Fruit fly (Drosophila melanogaster): Measurements from ENCODE around the gene LManI.

LManI gene

dm6 chr2L:10408122-10408576 lies 48.9 kb downstream of the LManI start, which contains the start of the genes Ip259 and RpS27A (continued):
- peak; percentile 74 for TF ChIP-seq sens (GFP tag)
- peak; percentile 61; the same call in 1 of the 2 replicates for TF ChIP-seq CG32767 (GFP tag; IDR thresholded peaks at IDR 0.05)
- peak; percentile 79 for TF ChIP-seq mirr (GFP tag; optimal IDR thresholded peaks at IDR 0.05)
- TF ChIP-seq CG34376 (GFP tag; optimal IDR thresholded peaks at IDR 0.05): peak; percentile 90
- TF ChIP-seq emc (GFP tag; optimal IDR thresholded peaks at IDR 0.05): peak; percentile 74
- peak in 1 of 2 experiments; percentile 62 for TF ChIP-seq insv (GFP tag; optimal IDR thresholded peaks at IDR 0.05)
- TF ChIP-seq Jarid2 (GFP tag; optimal IDR thresholded peaks at IDR 0.05): no peak
- no peak for TF ChIP-seq jumu (GFP tag; optimal IDR thresholded peaks at IDR 0.05)
- peak; percentile 75 for TF ChIP-seq CG17359 (tag; optimal IDR thresholded peaks at IDR 0.05)
- TF ChIP-seq kni (GFP tag; optimal IDR thresholded peaks at IDR 0.05): no peak
- TF ChIP-seq CG2712 (tag; optimal IDR thresholded peaks at IDR 0.05): peak; percentile 79
- no peak for TF ChIP-seq lab (GFP tag; optimal IDR thresholded peaks at IDR 0.05)
- peak; percentile 71 for TF ChIP-seq PHDP (tag; optimal IDR thresholded peaks at IDR 0.05)
- TF ChIP-seq psq (GFP tag; optimal IDR thresholded peaks at IDR 0.05): peak; percentile 27
- peak; percentile 74 for TF ChIP-seq Lhr (GFP tag; optimal IDR thresholded peaks at IDR 0.05)
- TF ChIP-seq fu2 (GFP tag; optimal IDR thresholded peaks at IDR 0.05): peak; percentile 69
- TF ChIP-seq slp2 (GFP tag; optimal IDR thresholded peaks at IDR 0.05): peak; percentile 83
- peak; percentile 67 for TF ChIP-seq CG11398 (GFP tag; optimal IDR thresholded peaks at IDR 0.05)
- no peak for TF ChIP-seq grn (GFP tag; optimal IDR thresholded peaks at IDR 0.05)
- TF ChIP-seq klu (GFP tag; IDR thresholded peaks at IDR 0.05): no peak
- peak; percentile 30 to 82 for TF ChIP-seq dpn (GFP tag; optimal IDR thresholded peaks at IDR 0.05)
- peak; percentile 21 for TF ChIP-seq salm (tag; optimal IDR thresholded peaks at IDR 0.05)
- TF ChIP-seq CG9437 (GFP tag; optimal IDR thresholded peaks at IDR 0.05): peak; percentile 74
- no peak for TF ChIP-seq CG10462 (GFP tag; optimal IDR thresholded peaks at IDR 0.05)
- peak; percentile 69; the same call in 1 of the 2 replicates for TF ChIP-seq bowl (GFP tag; IDR thresholded peaks at IDR 0.05)
- peak; percentile 65; the same call in 1 of the 2 replicates for TF ChIP-seq CG14014 (GFP tag; IDR thresholded peaks at IDR 0.05)
- peak; percentile 64 for TF ChIP-seq CG17568 (GFP tag; optimal IDR thresholded peaks at IDR 0.05)
- TF ChIP-seq CG17612 (GFP tag; IDR thresholded peaks at IDR 0.05): no peak
- no peak for TF ChIP-seq Neu2 (GFP tag; optimal IDR thresholded peaks at IDR 0.05; ENCODE audit: borderline replicate concordance)
- TF ChIP-seq cas (GFP tag; IDR thresholded peaks at IDR 0.05): 0 out of 2 replicates have a peak, but pooled peaks have one; percentile 35
- TF ChIP-seq CG14441 (GFP tag; IDR thresholded peaks at IDR 0.05): peak; percentile 57; the same call in 1 of the 2 replicates
- TF ChIP-seq CG5180 (GFP tag; optimal IDR thresholded peaks at IDR 0.05): peak; percentile 46
- no peak for TF ChIP-seq br (optimal IDR thresholded peaks at IDR 0.05)
- TF ChIP-seq CG8944 (GFP tag; optimal IDR thresholded peaks at IDR 0.05): no peak
- peak; percentile 63 for TF ChIP-seq CG10431 (GFP tag; optimal IDR thresholded peaks at IDR 0.05)
- no peak for TF ChIP-seq Dek (tag; optimal IDR thresholded peaks at IDR 0.05)
- TF ChIP-seq Antp (GFP tag; optimal IDR thresholded peaks at IDR 0.05): peak; percentile 61
- peak; percentile 6 for TF ChIP-seq CG16815 (GFP tag; optimal IDR thresholded peaks at IDR 0.05)
- peak; percentile 56 for TF ChIP-seq Nf-YC (tag; optimal IDR thresholded peaks at IDR 0.05)
- peak; percentile 40 for TF ChIP-seq BEAF-32 (GFP tag; optimal IDR thresholded peaks at IDR 0.05)
- peak; percentile 61 for TF ChIP-seq gro (GFP tag; optimal IDR thresholded peaks at IDR 0.05)
- peak; percentile 79 for TF ChIP-seq CG13296 (GFP tag; optimal IDR thresholded peaks at IDR 0.05)
- no peak for TF ChIP-seq pan (optimal IDR thresholded peaks at IDR 0.05)
- TF ChIP-seq pan (GFP tag; optimal IDR thresholded peaks at IDR 0.05 in 1 of 2, IDR thresholded peaks at IDR 0.05 in 1 of 2): peak in 1 of 2 experiments; percentile 77
- no peak; the same call in 1 of the 2 replicates for TF ChIP-seq sisA (GFP tag; IDR thresholded peaks at IDR 0.05)
- no peak for TF ChIP-seq Lim3 (GFP tag; IDR thresholded peaks at IDR 0.05)
- no peak for TF ChIP-seq CG8478 (optimal IDR thresholded peaks at IDR 0.05)
- peak; percentile 64 for TF ChIP-seq CG12299 (tag; optimal IDR thresholded peaks at IDR 0.05)
- TF ChIP-seq CTCF (GFP tag; optimal IDR thresholded peaks at IDR 0.05): no peak
- no peak for TF ChIP-seq kay (GFP tag; optimal IDR thresholded peaks at IDR 0.05)
- peak; percentile 75 for TF ChIP-seq CG11085 (GFP tag; IDR thresholded peaks at IDR 0.05)
- peak; percentile 89 for TF ChIP-seq CG1233 (GFP tag; optimal IDR thresholded peaks at IDR 0.05)

All from whole organism, embryonic.